Fruit fly (Drosophila melanogaster) whole organism, prepupa: Measurements from ENCODE around the gene CG6901.

Experiments
- Blimp-1 ChIP-seq: fragments of 200-800 bp; sonication (Bioruptor generic); optimal IDR thresholded peaks from 3 replicates; lab custom pipeline; 2017; ENCODE audit warnings: missing biosample characterization, missing genetic modification characterization, mild to moderate bottlenecking, moderate library complexity, missing genetic modification reagents
- CG10631 ChIP-seq: fragments of 200-800 bp; sonication (Bioruptor generic); optimal IDR thresholded peaks from 2 replicates; lab custom pipeline; 2016; ENCODE audit warnings: missing biosample characterization, missing genetic modification characterization
- CG10669 ChIP-seq: fragments of 200-800 bp; sonication (Bioruptor generic); optimal IDR thresholded peaks from 3 replicates; lab custom pipeline; 2018; ENCODE audit warnings: missing biosample characterization, mild to moderate bottlenecking, missing genetic modification characterization, moderate library complexity
- CG11762 ChIP-seq: fragments of 200-800 bp; sonication (Bioruptor generic); optimal IDR thresholded peaks from 3 replicates; lab custom pipeline; 2016; ENCODE audit warnings: missing biosample characterization, missing genetic modification characterization; ENCODE audit not compliant: insufficient read depth
- CG1621 ChIP-seq: fragments of 200-800 bp; sonication (Bioruptor generic); optimal IDR thresholded peaks from 3 replicates; lab custom pipeline; 2018; ENCODE audit warnings: missing biosample characterization, mild to moderate bottlenecking, missing genetic modification characterization
- CG3919 ChIP-seq: fragments of 200-800 bp; sonication (Bioruptor generic); optimal IDR thresholded peaks from 3 replicates; lab custom pipeline; 2016; ENCODE audit warnings: missing biosample characterization, missing genetic modification characterization
- CG4318 ChIP-seq: fragments of 200-800 bp; sonication (Bioruptor generic); optimal IDR thresholded peaks from 3 replicates; lab custom pipeline; 2017; ENCODE audit warnings: missing biosample characterization, mild to moderate bottlenecking, missing genetic modification characterization
- CG6792 ChIP-seq: fragments of 200-800 bp; sonication (Bioruptor generic); optimal IDR thresholded peaks from 3 replicates; lab custom pipeline; 2016; ENCODE audit warnings: missing biosample characterization, missing genetic modification characterization
- CG6854 ChIP-seq: fragments of 200-800 bp; sonication (Bioruptor generic); optimal IDR thresholded peaks from 2 replicates; lab custom pipeline; 2017; ENCODE audit warnings: missing biosample characterization, mild to moderate bottlenecking, missing genetic modification characterization
- CG8119 ChIP-seq: fragments of 200-800 bp; sonication (Bioruptor generic); IDR thresholded peaks from 3 replicates; pipeline ENCODE4 v1.3.6; 2022; ENCODE audit warnings: missing biosample characterization, missing genetic modification characterization
- CG8319 ChIP-seq: fragments of 200-800 bp; sonication (Bioruptor generic); optimal IDR thresholded peaks from 3 replicates; lab custom pipeline; 2016; ENCODE audit warnings: missing biosample characterization, missing genetic modification characterization
- CG8632 ChIP-seq: fragments of 200-800 bp; sonication (Bioruptor generic); optimal IDR thresholded peaks from 3 replicates; lab custom pipeline; 2016; ENCODE audit warnings: missing biosample characterization, missing genetic modification characterization
- CG9139 ChIP-seq: fragments of 200-800 bp; sonication (Bioruptor generic); optimal IDR thresholded peaks from 3 replicates; lab custom pipeline; 2017; ENCODE audit warnings: missing biosample characterization, mild to moderate bottlenecking, missing genetic modification characterization
- Eip75B ChIP-seq: fragments of 200-800 bp; sonication (Bioruptor generic); optimal IDR thresholded peaks from 3 replicates; lab custom pipeline; 2016; ENCODE audit warnings: missing biosample characterization, missing genetic modification characterization
- Eip78C ChIP-seq: fragments of 200-800 bp; sonication (Bioruptor generic); peaks from one replicate; lab custom pipeline; 2016; ENCODE audit warnings: missing biosample characterization, missing genetic modification characterization
- Ets21C ChIP-seq: fragments of 200-800 bp; sonication (Bioruptor generic); optimal IDR thresholded peaks from 3 replicates; lab custom pipeline; 2016; ENCODE audit warnings: missing biosample characterization, missing genetic modification characterization
- Hr39 ChIP-seq: fragments of 200-800 bp; sonication (Bioruptor generic); optimal IDR thresholded peaks from 2 replicates; lab custom pipeline; 2016; ENCODE audit warnings: missing biosample characterization, missing genetic modification characterization
- Met ChIP-seq: fragments of 200-800 bp; sonication (Bioruptor generic); optimal IDR thresholded peaks from 3 replicates; lab custom pipeline; 2016; ENCODE audit warnings: missing biosample characterization, missing genetic modification characterization
- Sox14 ChIP-seq: fragments of 200-800 bp; sonication (Bioruptor generic); optimal IDR thresholded peaks from 3 replicates; lab custom pipeline; 2016; ENCODE audit warnings: missing biosample characterization, missing genetic modification characterization
- Sox15 ChIP-seq: fragments of 200-800 bp; sonication (Bioruptor generic); optimal IDR thresholded peaks from 3 replicates; lab custom pipeline; 2016; ENCODE audit warnings: missing biosample characterization, missing genetic modification characterization
- acj6 ChIP-seq: fragments of 200-800 bp; sonication (Bioruptor generic); optimal IDR thresholded peaks from 3 replicates; lab custom pipeline; 2016; ENCODE audit warnings: missing biosample characterization, missing genetic modification characterization
- cyc ChIP-seq: fragments of 200-800 bp; sonication (Bioruptor generic); optimal IDR thresholded peaks from 3 replicates; lab custom pipeline; 2016; ENCODE audit warnings: missing biosample characterization, missing genetic modification characterization
- dsx ChIP-seq: fragments of 200-800 bp; optimal IDR thresholded peaks from 3 replicates; lab custom pipeline; 2019; ENCODE audit warnings: missing biosample characterization, mild to moderate bottlenecking, missing genetic modification characterization, moderate library complexity; ENCODE audit not compliant: poor library complexity, severe bottlenecking
- esn ChIP-seq: fragments of 200-800 bp; sonication (Bioruptor generic); optimal IDR thresholded peaks from 2 replicates; lab custom pipeline; 2016; ENCODE audit warnings: missing biosample characterization, mild to moderate bottlenecking, missing genetic modification characterization, moderate library complexity
- fd59A ChIP-seq: fragments of 200-800 bp; sonication (Bioruptor generic); optimal IDR thresholded peaks from 2 replicates; lab custom pipeline; 2017; ENCODE audit warnings: missing biosample characterization, mild to moderate bottlenecking, missing genetic modification characterization, missing genetic modification reagents
- fd85E ChIP-seq: fragments of 200-800 bp; sonication (Bioruptor generic); optimal IDR thresholded peaks from 3 replicates; lab custom pipeline; 2016; ENCODE audit warnings: missing biosample characterization, missing genetic modification characterization
- lz ChIP-seq: fragments of 200-800 bp; sonication (Bioruptor generic); optimal IDR thresholded peaks from 3 replicates; lab custom pipeline; 2016; ENCODE audit warnings: missing biosample characterization, missing genetic modification characterization
- net ChIP-seq: fragments of 200-800 bp; sonication (Bioruptor generic); optimal IDR thresholded peaks from 3 replicates; lab custom pipeline; 2016; ENCODE audit warnings: missing biosample characterization, missing genetic modification characterization
- pdm3 ChIP-seq: fragments of 200-800 bp; sonication (Bioruptor generic); optimal IDR thresholded peaks from 3 replicates; lab custom pipeline; 2016; ENCODE audit warnings: missing biosample characterization, missing genetic modification characterization
- ss ChIP-seq, 2 experiments: fragments of 200-800 bp; sonication (Bioruptor generic); optimal IDR thresholded peaks; 2 replicates in 1 of 2; 3 replicates in 1 of 2; lab custom pipeline; 2017 to 2018; ENCODE audit warnings: mild to moderate bottlenecking in 2 of 2, missing biosample characterization in 2 of 2, missing genetic modification characterization in 2 of 2, moderate library complexity in 1 of 2
- topi ChIP-seq: fragments of 200-800 bp; sonication (Bioruptor generic); optimal IDR thresholded peaks from 3 replicates; lab custom pipeline; 2016; ENCODE audit warnings: missing biosample characterization, missing genetic modification characterization
- vri ChIP-seq: fragments of 200-800 bp; sonication (Bioruptor generic); optimal IDR thresholded peaks from 3 replicates; lab custom pipeline; 2016; ENCODE audit warnings: missing biosample characterization, mild to moderate bottlenecking, missing genetic modification characterization

CG6901 gene

DNA sequence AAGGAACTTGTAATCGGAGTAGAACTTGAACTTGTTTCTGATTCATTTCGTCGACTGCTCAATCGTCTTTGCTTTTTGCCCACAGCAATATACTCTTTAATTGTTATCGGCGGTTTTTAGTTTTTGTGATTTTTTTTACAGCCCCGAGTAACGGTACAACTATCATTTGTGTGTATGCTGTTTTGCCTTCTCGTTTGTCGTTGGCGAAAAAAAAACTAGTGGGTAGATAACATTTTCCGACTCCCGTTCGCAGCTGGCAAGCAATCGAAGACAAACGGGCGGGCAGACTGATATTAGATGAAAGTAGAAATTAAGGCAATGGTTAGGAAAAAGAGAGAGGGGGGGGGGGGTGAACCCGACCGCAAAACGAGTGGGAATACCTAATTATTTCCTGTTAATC is 35.4 kb upstream of the CG6901 start:
- no peak for TF ChIP-seq CG8319 (GFP tag; lab: Kevin White, UChicago)
- no peak for TF ChIP-seq CG6792 (GFP tag; lab: Kevin White, UChicago)
- 0 out of 3 replicates have a peak, but pooled peaks have one; percentile 18 for TF ChIP-seq CG8119 (GFP tag; lab: Robert Waterston, UW)
- no peak for TF ChIP-seq Sox15
- TF ChIP-seq CG3919 (GFP tag; lab: Kevin White, UChicago), result no peak
- peak; percentile 14 for TF ChIP-seq Eip78C (GFP tag; lab: Kevin White, UChicago)
- TF ChIP-seq lz (GFP tag; lab: Kevin White, UChicago), result no peak
- no peak for TF ChIP-seq CG10631 (GFP tag; lab: Kevin White, UChicago)
- no peak for TF ChIP-seq topi (GFP tag; lab: Kevin White, UChicago)
- no peak for TF ChIP-seq CG6854 (GFP tag; lab: Kevin White, UChicago)
- no peak for TF ChIP-seq fd59A (GFP tag; lab: Kevin White, UChicago)
- no peak for TF ChIP-seq dsx (GFP tag; lab: Kevin White, UChicago)
- TF ChIP-seq CG4318 (GFP tag; lab: Kevin White, UChicago), result no peak

DNA sequence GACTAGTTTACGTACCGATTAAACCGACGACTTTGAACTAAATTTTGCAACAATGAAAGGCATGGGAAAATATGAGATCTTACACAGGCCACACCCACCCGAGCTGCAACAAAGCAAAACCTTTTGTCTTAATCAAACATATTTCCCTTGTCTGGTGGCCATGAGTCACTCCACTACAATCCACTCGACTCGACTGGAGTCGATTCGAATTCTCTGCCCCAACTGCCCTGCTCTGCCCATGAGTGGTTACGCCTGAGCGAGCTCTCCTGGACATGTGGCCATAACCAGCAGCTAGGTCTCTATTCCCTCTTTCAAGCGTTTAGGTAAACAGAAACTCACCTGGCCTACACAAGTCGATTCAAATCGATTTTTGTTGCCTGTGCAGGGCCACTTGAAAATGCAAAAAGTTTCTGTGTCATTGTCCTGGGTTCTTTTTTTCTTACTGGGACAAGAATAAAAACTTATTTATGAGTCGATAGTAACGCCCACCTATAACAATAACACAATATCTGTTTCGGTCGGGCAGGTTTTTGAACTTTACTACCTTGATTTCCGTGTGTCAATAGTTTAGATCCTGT is 34.4 kb upstream of the CG6901 start:
- TF ChIP-seq ss (GFP tag; optimal IDR thresholded peaks at IDR 0.05; lab: Kevin White, UChicago), result peak in 1 of 2 experiments; percentile 26
- TF ChIP-seq CG9139 (GFP tag; lab: Kevin White, UChicago), result no peak
- TF ChIP-seq Eip78C (GFP tag; lab: Kevin White, UChicago), result peak; percentile 38
- TF ChIP-seq CG10669 (GFP tag; lab: Kevin White, UChicago), result peak; percentile 12
- peak; percentile 64 for TF ChIP-seq dsx (GFP tag; lab: Kevin White, UChicago)
- peak; percentile 56 for TF ChIP-seq Sox14 (GFP tag; lab: Kevin White, UChicago)
- TF ChIP-seq CG1621 (tag; lab: Kevin White, UChicago), result no peak

DNA sequence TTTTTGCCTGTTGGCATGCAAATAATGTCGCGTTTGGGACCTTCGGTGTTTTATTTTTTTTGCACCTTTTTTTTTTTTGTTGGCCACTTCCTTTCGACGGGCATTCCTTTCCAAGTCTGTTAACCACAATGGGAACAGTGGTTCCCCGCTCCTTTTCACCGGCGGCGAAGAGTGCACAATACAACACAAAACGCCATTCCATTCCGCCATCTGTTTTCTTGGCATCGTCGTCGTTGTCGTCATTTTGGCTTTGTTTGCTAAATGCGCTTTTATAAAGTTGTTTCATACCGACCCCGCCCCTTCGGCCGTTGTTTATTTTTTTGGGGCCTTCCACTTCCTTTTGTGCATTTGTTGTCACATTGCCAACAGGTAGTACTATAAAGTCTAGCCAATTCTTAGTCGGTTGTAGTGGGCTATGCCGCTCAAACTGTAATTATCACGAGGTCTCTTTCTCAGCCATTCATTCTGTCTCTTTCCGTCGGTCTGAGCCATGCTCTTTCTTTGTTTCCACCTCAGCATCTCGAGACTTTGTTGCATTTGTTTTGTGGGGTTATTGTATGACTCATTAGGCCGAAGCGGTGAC is 32.9 kb upstream of the CG6901 start:
- TF ChIP-seq CG6854 (GFP tag; lab: Kevin White, UChicago) (no peak), vri (GFP tag; lab: Kevin White, UChicago) (peak; percentile 2), Sox14 (GFP tag; lab: Kevin White, UChicago) (peak; percentile 81), CG8632 (GFP tag; lab: Kevin White, UChicago) (no peak), Eip78C (GFP tag; lab: Kevin White, UChicago) (peak; percentile 51), Ets21C (GFP tag; lab: Kevin White, UChicago) (no peak)
- TF ChIP-seq, all 60 proteins: peak for 3

DNA sequence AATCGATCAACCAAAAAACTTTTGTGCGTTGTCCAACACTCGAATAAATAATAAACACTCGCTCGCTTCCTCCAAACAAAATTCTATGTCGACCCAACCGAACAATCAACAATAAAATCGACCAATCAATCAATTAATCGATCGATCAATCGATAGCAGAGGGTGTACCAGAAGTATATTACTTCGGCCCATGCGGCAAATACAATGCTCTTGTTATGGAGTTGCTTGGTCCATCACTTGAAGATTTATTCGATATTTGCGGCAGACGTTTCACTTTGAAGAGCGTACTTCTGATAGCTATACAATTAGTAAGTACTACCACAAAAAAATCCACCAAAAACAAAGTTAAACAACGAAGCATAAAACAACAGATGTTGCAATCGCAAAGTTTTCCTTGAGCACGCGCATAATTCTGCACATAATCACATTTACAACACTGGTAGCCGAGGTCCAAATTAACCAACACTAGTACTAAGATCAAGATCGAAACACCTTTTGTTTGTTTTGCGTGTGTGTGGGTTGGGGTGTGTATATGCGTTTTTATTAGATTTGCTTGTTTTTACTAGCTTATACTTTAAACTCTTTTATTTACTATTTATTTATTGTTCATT is 27.6 kb upstream of the CG6901 start:
- no peak for TF ChIP-seq CG10631 (GFP tag; lab: Kevin White, UChicago)
- no peak for TF ChIP-seq Blimp-1 (GFP tag; lab: Kevin White, UChicago)
- no peak for TF ChIP-seq Eip75B
- no peak for TF ChIP-seq Met (GFP tag; lab: Kevin White, UChicago)
- TF ChIP-seq fd85E (GFP tag; lab: Kevin White, UChicago), result no peak
- TF ChIP-seq CG6792 (GFP tag; lab: Kevin White, UChicago), result no peak
- no peak for TF ChIP-seq vri (GFP tag; lab: Kevin White, UChicago)
- no peak for TF ChIP-seq acj6 (GFP tag; lab: Kevin White, UChicago)
- no peak for TF ChIP-seq net
- TF ChIP-seq cyc, result no peak
- TF ChIP-seq esn (GFP tag; lab: Kevin White, UChicago), result no peak
- no peak for TF ChIP-seq fd59A (GFP tag; lab: Kevin White, UChicago)
- no peak for TF ChIP-seq Hr39
- no peak for TF ChIP-seq CG11762 (GFP tag; lab: Kevin White, UChicago)
- no peak for TF ChIP-seq pdm3 (GFP tag; lab: Kevin White, UChicago)
